Worm (Caenorhabditis elegans): Measurements from ENCODE around the gene Y97E10AR.3.

ce11 chrV:8028825-8029489 lies 21.6 kb upstream of the Y97E10AR.3 start, which contains the start of gene oma-2:
- no peak for TF ChIP-seq rnt-1 (tag; optimal IDR thresholded peaks at IDR 0.05)
- no peak for TF ChIP-seq ztf-4 (tag; optimal IDR thresholded peaks at IDR 0.05)
- TF ChIP-seq nhr-28 (tag; optimal IDR thresholded peaks at IDR 0.05): no peak
- no peak for TF ChIP-seq ztf-11 (tag; optimal IDR thresholded peaks at IDR 0.05)
- TF ChIP-seq skn-1 (tag; optimal IDR thresholded peaks at IDR 0.05): no peak
- no peak for TF ChIP-seq fkh-4 (tag; optimal IDR thresholded peaks at IDR 0.05; ENCODE audit: borderline replicate concordance)
- no peak for TF ChIP-seq blmp-1 (tag; optimal IDR thresholded peaks at IDR 0.05)
- TF ChIP-seq zip-4 (GFP tag; optimal IDR thresholded peaks at IDR 0.05): no peak
- TF ChIP-seq lin-35 (GFP tag; optimal IDR thresholded peaks at IDR 0.05): no peak
- TF ChIP-seq F16B12.6 (tag; optimal IDR thresholded peaks at IDR 0.05): no peak
- no peak for TF ChIP-seq elt-2 (tag; optimal IDR thresholded peaks at IDR 0.05)
- TF ChIP-seq ama-1 (optimal IDR thresholded peaks at IDR 0.05): no peak
